Fruit fly (Drosophila melanogaster) whole organism, wandering third instar larva: ENCODE measurements around the gene CG15803.
A peak's percentile ranks its signal among the peaks of the same experiment; 100 is the strongest.

Source experiments
- Abd-B ChIP-seq: fragments of >200 bp; optimal IDR thresholded peaks from 2 replicates; lab custom pipeline; 2017; ENCODE audit warnings: missing biosample characterization, missing genetic modification characterization
- Hr78 ChIP-seq: fragments of >200 bp; optimal IDR thresholded peaks from 2 replicates; lab custom pipeline; 2017; ENCODE audit warnings: missing biosample characterization, missing genetic modification characterization
- woc ChIP-seq: sonication (Bioruptor generic); optimal IDR thresholded peaks from 2 replicates; lab custom pipeline; 2016; ENCODE audit warnings: missing biosample characterization, mild to moderate bottlenecking, missing genetic modification characterization

DNA sequence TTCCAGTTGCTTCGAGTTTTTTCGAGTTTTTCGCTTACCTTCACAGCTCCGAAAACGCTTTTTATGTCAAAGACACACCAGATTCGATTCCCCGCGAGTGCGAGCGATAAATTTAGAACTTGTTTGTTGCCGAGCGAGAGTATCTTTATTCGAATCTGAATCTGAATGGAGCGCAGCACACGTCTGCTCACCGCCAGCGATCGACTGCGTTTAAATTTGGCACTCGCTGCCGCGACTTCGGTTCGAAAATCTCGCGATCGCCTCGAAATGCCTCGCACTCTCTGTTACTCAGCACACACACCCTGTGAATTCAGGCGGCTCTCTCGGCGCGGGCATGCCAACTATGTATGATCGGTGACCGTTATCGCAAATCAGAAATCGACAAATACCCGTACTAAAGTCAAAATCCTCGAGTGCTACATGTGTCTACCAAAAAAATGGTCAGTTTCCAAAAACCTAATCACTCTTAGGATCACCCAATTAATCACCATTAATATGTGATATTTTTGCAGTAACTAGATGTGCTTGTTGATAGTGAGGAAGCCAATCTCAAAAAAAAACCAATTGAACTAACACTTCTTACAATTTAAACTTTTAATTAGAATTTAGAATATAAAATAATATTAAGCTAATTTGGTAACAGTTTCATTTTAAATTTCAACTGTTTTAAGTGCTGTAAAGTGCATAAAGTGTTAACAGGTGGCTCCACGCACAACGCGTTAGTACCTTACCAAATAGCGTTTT lies 38.6 kb upstream of the CG15803 start, which contains the start of gene Vha100-2:
- TF ChIP-seq woc (GFP tag; lab: Kevin White, UChicago) (peak; percentile 55), Hr78 (GFP tag; lab: Kevin White, UChicago) (no peak), Abd-B (no peak)
